Worm (Caenorhabditis elegans) whole organism, young adult: ENCODE results near the gene K04H4.5.

Experiments
- B0035.1 ChIP-seq: sonication (generic microtip); optimal IDR thresholded peaks from 2 replicates; lab custom pipeline; 2016; ENCODE audit warnings: missing genetic modification characterization, mild to moderate bottlenecking, missing compliant biosample characterization, missing genotype, missing genetic modification reagents
- C06A6.2 ChIP-seq: fragments of 200-800 bp; sonication (Bioruptor generic); conservative IDR thresholded peaks from 2 replicates; pipeline ENCODE4 v1.3.6; 2022; ENCODE audit warnings: missing genetic modification characterization, missing compliant biosample characterization
- C17E4.6 ChIP-seq: fragments of 200-800 bp; sonication (Bioruptor generic); IDR thresholded peaks from 2 replicates; pipeline ENCODE4 v1.3.6; 2022; ENCODE audit warnings: missing genetic modification reagents, missing genetic modification characterization, missing compliant biosample characterization
- D2030.7 ChIP-seq: fragments of 200-800 bp; sonication (Bioruptor generic); IDR thresholded peaks from 2 replicates; pipeline ENCODE4 v1.3.6; 2022; ENCODE audit warnings: missing genetic modification reagents, missing genetic modification characterization, missing compliant biosample characterization
- F10E7.11 ChIP-seq: sonication (generic microtip); optimal IDR thresholded peaks from 2 replicates; lab custom pipeline; 2017; ENCODE audit warnings: mild to moderate bottlenecking, missing genetic modification characterization, moderate library complexity, missing compliant biosample characterization
- F22D6.2 ChIP-seq: sonication (generic microtip); optimal IDR thresholded peaks from 2 replicates; lab custom pipeline; 2016; ENCODE audit warnings: mild to moderate bottlenecking, missing genetic modification characterization, missing compliant biosample characterization
- F39B2.1 ChIP-seq: fragments of 200-800 bp; sonication (Bioruptor generic); IDR thresholded peaks from 2 replicates; pipeline ENCODE4 v1.3.6; 2022; ENCODE audit warnings: missing genetic modification reagents, missing genetic modification characterization, missing compliant biosample characterization
- F49E8.2 ChIP-seq: sonication (generic microtip); optimal IDR thresholded peaks from 3 replicates; lab custom pipeline; 2017; ENCODE audit warnings: missing genetic modification characterization, mild to moderate bottlenecking, missing compliant biosample characterization, antibody characterized with exemption, moderate library complexity; ENCODE audit not compliant: insufficient read depth
- K11D2.4 ChIP-seq: fragments of 200-800 bp; sonication (Bioruptor generic); IDR thresholded peaks from 2 replicates; pipeline ENCODE4 v1.3.6; 2022; ENCODE audit warnings: missing genetic modification reagents, missing genetic modification characterization, missing compliant biosample characterization
- K12H6.12 ChIP-seq: fragments of 200-800 bp; sonication (Bioruptor generic); optimal IDR thresholded peaks from 2 replicates; lab custom pipeline; 2018; ENCODE audit warnings: mild to moderate bottlenecking, missing genetic modification characterization, missing compliant biosample characterization
- Y79H2A.3 ChIP-seq: fragments of 200-800 bp; sonication (Bioruptor generic); conservative IDR thresholded peaks from 2 replicates; pipeline ENCODE4 v1.3.6; 2022; ENCODE audit warnings: missing genetic modification reagents, missing genetic modification characterization, missing compliant biosample characterization
- ZK185.1 ChIP-seq: sonication (generic microtip); optimal IDR thresholded peaks from 2 replicates; lab custom pipeline; 2016; ENCODE audit warnings: mild to moderate bottlenecking, missing genetic modification characterization, missing compliant biosample characterization; ENCODE audit not compliant: poor library complexity, severe bottlenecking
- attf-6 ChIP-seq: fragments of 200-800 bp; sonication (Bioruptor generic); IDR thresholded peaks from 2 replicates; pipeline ENCODE4 v1.3.6; 2022; ENCODE audit warnings: missing genetic modification reagents, missing genetic modification characterization, missing compliant biosample characterization
- bed-1 ChIP-seq: fragments of 200-800 bp; sonication (Bioruptor generic); IDR thresholded peaks from 2 replicates; pipeline ENCODE4 v1.3.6; 2022; ENCODE audit warnings: missing genetic modification reagents, missing genetic modification characterization, missing compliant biosample characterization
- bed-2 ChIP-seq: fragments of 200-800 bp; sonication (Bioruptor generic); IDR thresholded peaks from 2 replicates; pipeline ENCODE4 v1.3.6; 2022; ENCODE audit warnings: missing genetic modification reagents, missing genetic modification characterization, missing compliant biosample characterization
- ceh-100 ChIP-seq: fragments of 200-800 bp; sonication (Bioruptor generic); IDR thresholded peaks from 2 replicates; pipeline ENCODE4 v1.3.6; 2022; ENCODE audit warnings: missing genetic modification reagents, missing genetic modification characterization, missing compliant biosample characterization
- chd-7 ChIP-seq: sonication (generic microtip); optimal IDR thresholded peaks from 2 replicates; lab custom pipeline; 2016; ENCODE audit warnings: mild to moderate bottlenecking, missing genetic modification characterization, moderate library complexity, missing compliant biosample characterization
- die-1 ChIP-seq: sonication (generic microtip); optimal IDR thresholded peaks from 2 replicates; lab custom pipeline; 2016; ENCODE audit warnings: missing genotype, mild to moderate bottlenecking, missing genetic modification characterization, missing compliant biosample characterization
- dpff-1 ChIP-seq: sonication (generic microtip); optimal IDR thresholded peaks from 2 replicates; lab custom pipeline; 2017; ENCODE audit warnings: mild to moderate bottlenecking, missing genetic modification characterization, missing compliant biosample characterization
- dpl-1 ChIP-seq: fragments of 150-350 bp; optimal IDR thresholded peaks from 2 replicates; lab custom pipeline; 2014; ENCODE audit warnings: missing biosample characterization, missing genetic modification reagents, missing genetic modification characterization
- egl-18 ChIP-seq: fragments of 200-800 bp; sonication (Bioruptor generic); IDR thresholded peaks from 2 replicates; pipeline ENCODE4 v1.3.6; 2022; ENCODE audit warnings: missing genetic modification reagents, missing genetic modification characterization, missing compliant biosample characterization
- fkh-3 ChIP-seq: sonication (generic microtip); optimal IDR thresholded peaks from 2 replicates; lab custom pipeline; 2016; ENCODE audit warnings: mild to moderate bottlenecking, missing genetic modification characterization, missing compliant biosample characterization
- gei-17 ChIP-seq: fragments of 200-800 bp; sonication (Bioruptor generic); optimal IDR thresholded peaks from 2 replicates; lab custom pipeline; 2018; ENCODE audit warnings: mild to moderate bottlenecking, missing genetic modification characterization, missing compliant biosample characterization
- hsf-1 ChIP-seq: fragments of 200-800 bp; sonication (Bioruptor generic); IDR thresholded peaks from 2 replicates; pipeline ENCODE4 v1.3.6; 2022; ENCODE audit warnings: missing genetic modification reagents, missing genetic modification characterization, missing compliant biosample characterization
- let-607 ChIP-seq, 2 experiments: fragments of 200-800 bp in 1 of 2; sonication (Bioruptor generic) in 1 of 2; sonication (generic microtip) in 1 of 2; optimal IDR thresholded peaks; 2 replicates each; lab custom pipeline; 2016 to 2018; ENCODE audit warnings: mild to moderate bottlenecking in 2 of 2, missing compliant biosample characterization in 2 of 2, missing genetic modification characterization in 2 of 2, moderate library complexity in 2 of 2, missing genotype in 1 of 2
- lir-1 ChIP-seq: fragments of 200-800 bp; sonication (Bioruptor generic); conservative IDR thresholded peaks from 2 replicates; pipeline ENCODE4 v1.3.6; 2022; ENCODE audit warnings: missing genetic modification reagents, missing genetic modification characterization, missing compliant biosample characterization
- madf-6 ChIP-seq: fragments of 200-800 bp; sonication (Bioruptor generic); IDR thresholded peaks from 2 replicates; pipeline ENCODE4 v1.3.6; 2022; ENCODE audit warnings: missing genetic modification reagents, missing genetic modification characterization, missing compliant biosample characterization
- mes-4 ChIP-seq: sonication (generic microtip); optimal IDR thresholded peaks from 2 replicates; lab custom pipeline; 2016; ENCODE audit warnings: missing genotype, missing genetic modification characterization, missing compliant biosample characterization
- nfya-1 ChIP-seq: sonication (generic microtip); optimal IDR thresholded peaks from 2 replicates; lab custom pipeline; 2017; ENCODE audit warnings: antibody characterized with exemption, missing compliant biosample characterization, missing genetic modification characterization, borderline replicate concordance; ENCODE audit not compliant: insufficient read depth
- nhr-90 ChIP-seq: sonication (generic microtip); optimal IDR thresholded peaks from 2 replicates; lab custom pipeline; 2016; ENCODE audit warnings: missing genotype, mild to moderate bottlenecking, missing genetic modification characterization, missing compliant biosample characterization
- repo-1 ChIP-seq: sonication (generic microtip); optimal IDR thresholded peaks from 2 replicates; lab custom pipeline; 2017; ENCODE audit warnings: mild to moderate bottlenecking, missing genetic modification characterization, missing compliant biosample characterization
- rpc-1 ChIP-seq, 2 experiments: fragments of 150-350 bp in 1 of 2; sonication (generic microtip) in 1 of 2; optimal IDR thresholded peaks; 2 replicates each; lab custom pipeline; 2014 to 2018; ENCODE audit warnings: missing biosample characterization in 1 of 2, missing genetic modification characterization in 1 of 2, missing genetic modification reagents in 1 of 2, missing genotype in 1 of 2
- sea-2 ChIP-seq: fragments of 200-800 bp; sonication (Bioruptor generic); IDR thresholded peaks from 2 replicates; pipeline ENCODE4 v1.3.6; 2022; ENCODE audit warnings: missing genetic modification characterization, missing compliant biosample characterization
- snpc-3.4 ChIP-seq: sonication (generic microtip); optimal IDR thresholded peaks from 2 replicates; lab custom pipeline; 2017; ENCODE audit warnings: missing genetic modification characterization, mild to moderate bottlenecking, missing compliant biosample characterization, antibody characterized with exemption, moderate library complexity, missing genotype, missing genetic modification reagents
- snpc-4 ChIP-seq, 5 experiments: fragments of 150-350 bp in 1 of 5; sonication (generic microtip) in 4 of 5; optimal IDR thresholded peaks; 2 replicates each; lab custom pipeline; 2014 to 2018; ENCODE audit warnings: missing genetic modification characterization in 5 of 5, missing biosample characterization in 3 of 5, antibody characterized with exemption in 2 of 5, mild to moderate bottlenecking in 2 of 5, missing compliant biosample characterization in 2 of 5, missing genotype in 2 of 5, moderate library complexity in 2 of 5, missing genetic modification reagents in 1 of 5
- sptf-2 ChIP-seq: fragments of 200-800 bp; sonication (Bioruptor generic); optimal IDR thresholded peaks from 2 replicates; lab custom pipeline; 2018; ENCODE audit warnings: mild to moderate bottlenecking, missing genetic modification characterization, missing compliant biosample characterization
- tbx-9 ChIP-seq: sonication (generic microtip); optimal IDR thresholded peaks from 2 replicates; lab custom pipeline; 2016; ENCODE audit warnings: borderline replicate concordance, missing genetic modification characterization, inconsistent platforms, missing compliant biosample characterization
- tlf-1 ChIP-seq: fragments of 200-800 bp; sonication (Bioruptor generic); optimal IDR thresholded peaks from 2 replicates; lab custom pipeline; 2018; ENCODE audit warnings: mild to moderate bottlenecking, missing genetic modification characterization, missing compliant biosample characterization
- ztf-25 ChIP-seq: fragments of 200-800 bp; sonication (Bioruptor generic); IDR thresholded peaks from 2 replicates; pipeline ENCODE4 v1.3.6; 2022; ENCODE audit warnings: missing genetic modification reagents, missing genetic modification characterization, missing compliant biosample characterization
- ztf-26 ChIP-seq: sonication (generic microtip); optimal IDR thresholded peaks from 2 replicates; lab custom pipeline; 2017; ENCODE audit warnings: missing genetic modification characterization, missing compliant biosample characterization
- ztf-28 ChIP-seq: fragments of 200-800 bp; sonication (Bioruptor generic); IDR thresholded peaks from 2 replicates; pipeline ENCODE4 v1.3.6; 2022; ENCODE audit warnings: missing genetic modification reagents, missing genetic modification characterization, missing compliant biosample characterization

K04H4.5 gene

ce11 chrIII:9366376-9366775 lies 7.2 kb downstream of the K04H4.5 start:
- TF ChIP-seq K11D2.4 (GFP tag; lab: Robert Waterston, UW): no peak

ce11 chrIII:9366971-9367370 lies 7.8 kb downstream of the K04H4.5 start, which contains the start of gene crn-6:
Gene crn-6 (plus strand): TSS chrIII:9367271.
- no peak for TF ChIP-seq tbx-9 (tag; lab: Kevin White, UChicago)
- no peak for TF ChIP-seq K12H6.12 (tag; lab: Kevin White, UChicago)
- no peak for TF ChIP-seq F39B2.1 (GFP tag; lab: Robert Waterston, UW)
- no peak for TF ChIP-seq F22D6.2
- no peak for TF ChIP-seq sea-2 (GFP tag; lab: Robert Waterston, UW)
- no peak for TF ChIP-seq madf-6 (GFP tag; lab: Robert Waterston, UW)
- TF ChIP-seq ZK185.1 (tag; lab: Kevin White, UChicago): no peak
- no peak for TF ChIP-seq B0035.1
- TF ChIP-seq D2030.7 (GFP tag; lab: Robert Waterston, UW): no peak
- no peak for TF ChIP-seq mes-4 (tag; lab: Kevin White, UChicago)
- TF ChIP-seq ceh-100: no peak
- no peak for TF ChIP-seq egl-18 (GFP tag; lab: Robert Waterston, UW)
- no peak for TF ChIP-seq die-1 (tag; lab: Kevin White, UChicago)

- no peak for TF ChIP-seq dpff-1 (tag; lab: Kevin White, UChicago)
- no peak for TF ChIP-seq snpc-3.4 (tag; lab: Kevin White, UChicago)
- TF ChIP-seq lir-1: no peak
- TF ChIP-seq sptf-2 (GFP tag; lab: Kevin White, UChicago): no peak
- TF ChIP-seq nfya-1 (tag; lab: Kevin White, UChicago): no peak
- no peak for TF ChIP-seq dpl-1 (GFP tag; lab: Kevin White, UChicago)
- no peak for TF ChIP-seq repo-1 (tag; lab: Kevin White, UChicago)
- no peak for TF ChIP-seq ztf-28
- no peak for TF ChIP-seq F22D6.2
- TF ChIP-seq Y79H2A.3 (GFP tag; lab: Robert Waterston, UW): no peak
- no peak for TF ChIP-seq F49E8.2
- TF ChIP-seq F10E7.11 (tag; lab: Kevin White, UChicago): no peak
- no peak for TF ChIP-seq rpc-1 (optimal IDR thresholded peaks at IDR 0.05; lab: Kevin White, UChicago)
- no peak for TF ChIP-seq rpc-1 (tag; optimal IDR thresholded peaks at IDR 0.05; lab: Kevin White, UChicago)
- TF ChIP-seq gei-17 (GFP tag; lab: Kevin White, UChicago): no peak
- TF ChIP-seq, all 124 proteins: peak for 0
Observed at ce11 chrIII:9373779-9374178, 14.6 kb downstream of the K04H4.5 start.

ce11 chrIII:9376701-9377100 lies 17.5 kb downstream of the K04H4.5 start:
- TF ChIP-seq attf-6 (GFP tag; lab: Robert Waterston, UW): no peak
- no peak for TF ChIP-seq C06A6.2
- TF ChIP-seq nhr-90: no peak
- no peak for TF ChIP-seq C17E4.6 (GFP tag; lab: Robert Waterston, UW)
- no peak for TF ChIP-seq F49E8.2

- TF ChIP-seq snpc-4 (GFP tag; optimal IDR thresholded peaks at IDR 0.05; lab: Kevin White, UChicago) (no peak), snpc-4 (tag; optimal IDR thresholded peaks at IDR 0.05; lab: Kevin White, UChicago) (no peak), bed-1 (no peak), die-1 (tag; lab: Kevin White, UChicago) (no peak), chd-7 (tag; lab: Kevin White, UChicago) (no peak), ztf-25 (GFP tag; lab: Robert Waterston, UW) (no peak), let-607 (tag; optimal IDR thresholded peaks at IDR 0.05; lab: Kevin White, UChicago) (no peak), snpc-3.4 (tag; lab: Kevin White, UChicago) (no peak), fkh-3 (tag; lab: Kevin White, UChicago) (no peak), hsf-1 (GFP tag; lab: Robert Waterston, UW) (no peak), ztf-26 (tag; lab: Kevin White, UChicago) (no peak), F22D6.2 (no peak), bed-2 (GFP tag; lab: Robert Waterston, UW) (no peak), tlf-1 (GFP tag; lab: Kevin White, UChicago) (no peak)
- TF ChIP-seq, all 124 proteins: peak for 0
Observed at ce11 chrIII:9383496-9383895, 24.3 kb downstream of the K04H4.5 start, which contains the start of gene tkr-1. Gene tkr-1 (plus strand): TSS chrIII:9383796.
